Worm (Caenorhabditis elegans): Measurements from ENCODE around the gene pssy-1.

Gene pssy-1

DNA sequence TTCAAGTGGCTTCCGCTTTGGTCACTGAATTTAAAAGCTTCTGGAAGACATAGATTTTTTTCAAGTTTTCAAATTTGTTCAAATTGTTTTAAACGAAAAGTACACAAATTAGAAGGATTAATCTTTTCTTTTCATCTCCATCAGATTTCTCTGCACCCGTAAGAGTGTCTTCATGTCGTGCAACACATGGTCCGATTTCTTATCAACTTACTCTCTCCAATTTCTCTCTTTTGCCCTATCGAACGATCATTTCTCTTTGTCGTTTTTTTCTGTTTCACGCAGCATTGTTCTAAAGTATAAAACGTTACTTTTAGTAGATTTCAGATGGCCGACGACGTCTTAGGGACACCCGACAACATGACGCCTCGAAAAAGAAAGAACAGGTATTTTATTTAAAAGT, at the start of gene pssy-1:
TSS of gene pssy-1 (plus strand) at position 318 of the 400 bp plus-strand sequence.
- no peak for TF ChIP-seq T20F7.1 (GFP tag; optimal IDR thresholded peaks at IDR 0.05)
- no peak for TF ChIP-seq pha-4 (GFP tag; IDR thresholded peaks at IDR 0.05)
- no peak for TF ChIP-seq pha-4 (tag; optimal IDR thresholded peaks at IDR 0.05)
- no peak for TF ChIP-seq set-16 (GFP tag; IDR thresholded peaks at IDR 0.05)
- no peak for TF ChIP-seq jun-1 (tag; optimal IDR thresholded peaks at IDR 0.05)
- no peak for TF ChIP-seq zip-11 (GFP tag; IDR thresholded peaks at IDR 0.05)
- no peak for TF ChIP-seq ama-1 (optimal IDR thresholded peaks at IDR 0.05)
- TF ChIP-seq ceh-28 (tag; optimal IDR thresholded peaks at IDR 0.05), result no peak
- TF ChIP-seq ceh-32 (tag; optimal IDR thresholded peaks at IDR 0.05; ENCODE audit: poor library complexity), result no peak
- TF ChIP-seq hlh-11 (tag; optimal IDR thresholded peaks at IDR 0.05), result no peak
- TF ChIP-seq T26A8.4 (GFP tag; IDR thresholded peaks at IDR 0.05), result no peak
- TF ChIP-seq lir-3 (tag; optimal IDR thresholded peaks at IDR 0.05), result no peak
- no peak for TF ChIP-seq lin-1 (GFP tag; IDR thresholded peaks at IDR 0.05)
- no peak for TF ChIP-seq aha-1 (tag)
- no peak for TF ChIP-seq nhr-77 (tag; optimal IDR thresholded peaks at IDR 0.05)
- no peak for TF ChIP-seq lim-7 (GFP tag; IDR thresholded peaks at IDR 0.05)
- no peak for TF ChIP-seq ceh-44 (GFP tag; IDR thresholded peaks at IDR 0.05)

DNA sequence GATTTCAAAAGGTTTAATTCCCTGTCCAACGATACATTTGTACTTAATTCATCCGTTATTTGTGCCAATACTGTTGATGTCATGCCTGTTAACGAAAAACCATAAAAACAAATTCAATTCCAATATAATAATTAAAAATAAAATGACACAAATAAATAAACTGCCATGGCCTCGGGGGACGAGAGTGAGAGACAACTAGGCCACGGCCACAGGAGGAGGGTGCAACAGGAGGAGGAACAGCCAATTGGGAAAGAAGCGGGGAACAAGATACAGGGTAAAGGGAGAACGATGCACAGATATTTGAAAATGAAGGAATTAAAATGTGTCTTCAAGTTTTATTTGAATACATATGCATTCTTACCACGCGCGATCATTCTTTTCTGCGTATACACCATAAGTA, 48.0 kb upstream of the pssy-1 start, which contains the start of gene F21G4.6:
TSS of gene F21G4.6 (minus strand) at position 87 of the 400 bp plus-strand sequence.
- no peak for TF ChIP-seq T26A8.4 (GFP tag; IDR thresholded peaks at IDR 0.05)
- TF ChIP-seq pha-4 (GFP tag; IDR thresholded peaks at IDR 0.05), result no peak
- TF ChIP-seq pha-4 (tag; optimal IDR thresholded peaks at IDR 0.05), result no peak
- no peak for TF ChIP-seq nhr-6 (tag; optimal IDR thresholded peaks at IDR 0.05)
- no peak for TF ChIP-seq aha-1 (tag)
- no peak for TF ChIP-seq ceh-82 (tag; optimal IDR thresholded peaks at IDR 0.05)
- no peak for TF ChIP-seq madf-9 (GFP tag; conservative IDR thresholded peaks at IDR 0.05)
- TF ChIP-seq madf-5 (GFP tag; IDR thresholded peaks at IDR 0.05), result no peak
- TF ChIP-seq vab-7 (GFP tag; IDR thresholded peaks at IDR 0.05), result no peak
- TF ChIP-seq hmg-1.1 (GFP tag; IDR thresholded peaks at IDR 0.05), result no peak
- no peak for TF ChIP-seq hif-1 (tag; optimal IDR thresholded peaks at IDR 0.05)
- no peak for TF ChIP-seq ceh-32 (tag; optimal IDR thresholded peaks at IDR 0.05; ENCODE audit: poor library complexity)
- no peak for TF ChIP-seq set-16 (GFP tag; IDR thresholded peaks at IDR 0.05)
- no peak for TF ChIP-seq dmd-8 (GFP tag; IDR thresholded peaks at IDR 0.05)
- no peak for TF ChIP-seq ama-1 (optimal IDR thresholded peaks at IDR 0.05)
- no peak for TF ChIP-seq fkh-10 (GFP tag; optimal IDR thresholded peaks at IDR 0.05)
- TF ChIP-seq unc-62 (GFP tag; optimal IDR thresholded peaks at IDR 0.05 in 1 of 2), result no peak
- no peak for TF ChIP-seq unc-62 (tag; optimal IDR thresholded peaks at IDR 0.05)

DNA sequence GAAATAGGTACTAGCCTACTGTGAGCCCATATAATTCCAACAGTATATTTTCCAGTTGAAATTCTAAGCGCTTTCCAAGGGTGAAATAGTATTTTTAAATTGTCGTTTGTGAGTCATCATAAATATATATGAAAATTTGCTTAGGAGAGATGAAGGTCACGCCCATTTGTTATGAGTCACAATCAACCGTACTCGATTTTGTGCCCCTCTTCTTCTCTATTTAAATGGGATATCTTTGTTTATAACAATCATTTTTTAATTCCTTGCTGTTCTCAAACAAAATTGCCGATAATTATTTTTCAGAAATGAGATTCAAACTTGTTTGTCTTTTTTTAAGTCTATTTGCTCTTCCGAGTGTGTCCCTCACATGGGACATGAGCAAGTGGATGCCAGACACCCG, 46.4 kb upstream of the pssy-1 start, which contains the start of gene folr-1:
TSS of gene folr-1 (plus strand) at position 301 of the 400 bp plus-strand sequence.
- TF ChIP-seq ctbp-1 (GFP tag; IDR thresholded peaks at IDR 0.05) (no peak), egl-43 (GFP tag; IDR thresholded peaks at IDR 0.05) (no peak), dmd-9 (GFP tag; IDR thresholded peaks at IDR 0.05) (no peak), spr-3 (GFP tag; optimal IDR thresholded peaks at IDR 0.05) (no peak), sdz-12 (GFP tag; optimal IDR thresholded peaks at IDR 0.05) (no peak), Y75B8A.6 (GFP tag; IDR thresholded peaks at IDR 0.05) (no peak), ceh-44 (GFP tag; IDR thresholded peaks at IDR 0.05) (no peak)

DNA sequence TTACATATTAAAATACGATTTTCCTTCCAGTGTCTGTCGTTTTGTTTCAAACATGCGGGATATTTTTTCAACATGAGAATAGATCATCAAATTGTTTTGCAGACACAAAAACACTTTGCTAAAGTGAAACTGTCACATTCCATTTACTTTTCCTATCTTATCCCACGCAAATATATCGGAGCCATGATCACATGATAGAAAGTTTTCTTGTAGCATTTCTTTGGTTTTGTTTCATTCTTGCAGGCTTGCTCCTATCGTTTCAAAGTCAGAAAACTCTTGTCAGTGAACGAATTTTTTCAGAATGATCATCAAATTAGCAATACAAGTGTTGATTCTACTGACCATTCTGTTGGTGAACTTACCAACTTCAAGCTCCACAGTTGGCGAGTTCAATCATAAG, 44.1 kb upstream of the pssy-1 start, which contains the start of gene C17G1.2:
TSS of gene C17G1.2 (plus strand) at position 301 of the 400 bp plus-strand sequence.
- no peak for TF ChIP-seq unc-39 (tag; optimal IDR thresholded peaks at IDR 0.05)
- no peak for TF ChIP-seq nhr-41 (GFP tag; IDR thresholded peaks at IDR 0.05)
- no peak for TF ChIP-seq pqm-1 (tag; optimal IDR thresholded peaks at IDR 0.05)
- TF ChIP-seq lsy-2 (tag; optimal IDR thresholded peaks at IDR 0.05), result no peak
- no peak for TF ChIP-seq ztf-7 (tag; optimal IDR thresholded peaks at IDR 0.05)
- no peak for TF ChIP-seq skn-1 (tag; optimal IDR thresholded peaks at IDR 0.05)
- no peak for TF ChIP-seq spr-3 (GFP tag; optimal IDR thresholded peaks at IDR 0.05)
- TF ChIP-seq jun-1 (tag; optimal IDR thresholded peaks at IDR 0.05), result no peak
- no peak for TF ChIP-seq ZK546.5 (tag; optimal IDR thresholded peaks at IDR 0.05)
- TF ChIP-seq daf-19 (GFP tag; conservative IDR thresholded peaks at IDR 0.05), result no peak
- TF ChIP-seq nhr-48 (tag; optimal IDR thresholded peaks at IDR 0.05), result no peak
- no peak for TF ChIP-seq ces-1 (GFP tag; optimal IDR thresholded peaks at IDR 0.05)

All from whole organism, L4 larva.